Fruit fly (Drosophila melanogaster) whole organism, wandering third instar larva: Measurements from ENCODE around the gene Tango1.

ENCODE experiments used
- Abd-B ChIP-seq: fragments of >200 bp; optimal IDR thresholded peaks from 2 replicates; lab custom pipeline; 2017; ENCODE audit warnings: missing biosample characterization, missing genetic modification characterization
- CG32264 ChIP-seq: fragments of 200-800 bp; sonication (Bioruptor generic); optimal IDR thresholded peaks from 2 replicates; lab custom pipeline; 2016; ENCODE audit warnings: missing biosample characterization, missing genetic modification characterization
- CG9705 ChIP-seq: fragments of 200-800 bp; sonication (Bioruptor generic); optimal IDR thresholded peaks from 2 replicates; lab custom pipeline; 2018; ENCODE audit warnings: missing biosample characterization, mild to moderate bottlenecking, missing genetic modification characterization
- Dif ChIP-seq: fragments of 200-275, 200-300 bp; sonication (Bioruptor generic); optimal IDR thresholded peaks from 2 replicates; lab custom pipeline; 2018; ENCODE audit warnings: missing biosample characterization, missing genetic modification characterization; ENCODE audit not compliant: partially characterized antibody
- HLH106 ChIP-seq: fragments of 200-800 bp; optimal IDR thresholded peaks from 3 replicates; lab custom pipeline; 2019; ENCODE audit warnings: missing biosample characterization, mild to moderate bottlenecking, missing genetic modification characterization, moderate library complexity
- Hnf4 ChIP-seq: fragments of 200-800 bp; sonication (Bioruptor generic); optimal IDR thresholded peaks from 2 replicates; lab custom pipeline; 2016; ENCODE audit warnings: missing biosample characterization, mild to moderate bottlenecking, missing genetic modification characterization
- Hr83 ChIP-seq: fragments of 200-300 bp; sonication (Bioruptor generic); optimal IDR thresholded peaks from 2 replicates; lab custom pipeline; 2016; ENCODE audit warnings: missing biosample characterization, mild to moderate bottlenecking, missing genetic modification characterization, moderate library complexity; ENCODE audit not compliant: poor library complexity, severe bottlenecking
- Jra ChIP-seq: sonication (Bioruptor generic); optimal IDR thresholded peaks from 2 replicates; lab custom pipeline; 2016; ENCODE audit warnings: missing biosample characterization, missing genetic modification characterization
- Mio ChIP-seq: sonication (Bioruptor generic); optimal IDR thresholded peaks from 2 replicates; lab custom pipeline; 2016; ENCODE audit warnings: missing biosample characterization, missing genetic modification characterization
- Myc ChIP-seq: fragments of >200 bp; optimal IDR thresholded peaks from 2 replicates; lab custom pipeline; 2017
- OdsH ChIP-seq: fragments of 200-800 bp; sonication (Bioruptor generic); optimal IDR thresholded peaks from 2 replicates; lab custom pipeline; 2016; ENCODE audit warnings: missing biosample characterization, mild to moderate bottlenecking, missing genetic modification characterization
- Rel ChIP-seq, 2 experiments: fragments of 200-800 bp; sonication (Bioruptor generic) in 1 of 2; optimal IDR thresholded peaks; 2 replicates in 1 of 2; 3 replicates in 1 of 2; lab custom pipeline; 2016 to 2019; ENCODE audit warnings: mild to moderate bottlenecking in 2 of 2, missing biosample characterization in 2 of 2, missing genetic modification characterization in 2 of 2, moderate library complexity in 1 of 2
- Sp1 ChIP-seq: fragments of 200-800 bp; sonication (Bioruptor generic); optimal IDR thresholded peaks from 3 replicates; lab custom pipeline; 2019; ENCODE audit warnings: missing biosample characterization, mild to moderate bottlenecking, missing genetic modification characterization, moderate library complexity
- Vsx2 ChIP-seq: fragments of 200-300, 225-300 bp; sonication (Bioruptor generic); optimal IDR thresholded peaks from 2 replicates; lab custom pipeline; 2018; ENCODE audit warnings: missing biosample characterization, missing genetic modification characterization; ENCODE audit not compliant: partially characterized antibody
- br ChIP-seq: fragments of 200-800 bp; sonication (Bioruptor generic); optimal IDR thresholded peaks from 2 replicates; lab custom pipeline; 2016; ENCODE audit warnings: missing biosample characterization, missing genetic modification characterization
- brk ChIP-seq: fragments of 200-800 bp; sonication (Bioruptor generic); optimal IDR thresholded peaks from 2 replicates; lab custom pipeline; 2016; ENCODE audit warnings: missing biosample characterization, mild to moderate bottlenecking, missing genetic modification characterization
- dmrt93B ChIP-seq: fragments of 200-800 bp; sonication (Bioruptor generic); optimal IDR thresholded peaks from 2 replicates; lab custom pipeline; 2018; ENCODE audit warnings: missing biosample characterization, mild to moderate bottlenecking, missing genetic modification characterization
- dsf ChIP-seq: sonication (Bioruptor generic); optimal IDR thresholded peaks from 2 replicates; lab custom pipeline; 2016; ENCODE audit warnings: missing biosample characterization, missing genetic modification characterization, borderline replicate concordance
- ey ChIP-seq: fragments of 200-800 bp; sonication (Bioruptor generic); optimal IDR thresholded peaks from 2 replicates; lab custom pipeline; 2016; ENCODE audit warnings: missing biosample characterization, missing genetic modification characterization
- foxo ChIP-seq, 2 experiments: fragments of 200-800 bp; sonication (Bioruptor generic); optimal IDR thresholded peaks; 2 replicates in 1 of 2; 3 replicates in 1 of 2; lab custom pipeline; 2016 to 2017; ENCODE audit warnings: missing biosample characterization in 2 of 2, missing genetic modification characterization in 2 of 2
- fru ChIP-seq: fragments of 200-800 bp; sonication (Bioruptor generic); optimal IDR thresholded peaks from 3 replicates; lab custom pipeline; 2016; ENCODE audit warnings: missing biosample characterization, mild to moderate bottlenecking, missing genetic modification characterization
- h ChIP-seq: fragments of 200-800 bp; sonication (Bioruptor generic); optimal IDR thresholded peaks from 3 replicates; lab custom pipeline; 2016; ENCODE audit warnings: missing biosample characterization, mild to moderate bottlenecking, missing genetic modification characterization
- lola ChIP-seq: fragments of >200 bp; optimal IDR thresholded peaks from 2 replicates; lab custom pipeline; 2017; ENCODE audit warnings: missing biosample characterization, missing genetic modification characterization
- pan ChIP-seq: fragments of >200 bp; optimal IDR thresholded peaks from 2 replicates; lab custom pipeline; 2017
- psq ChIP-seq: fragments of 200-800 bp; sonication (Bioruptor generic); optimal IDR thresholded peaks from 3 replicates; lab custom pipeline; 2017; ENCODE audit warnings: missing biosample characterization, mild to moderate bottlenecking, missing genetic modification characterization, moderate library complexity
- rgr ChIP-seq: fragments of 200-800 bp; sonication (Bioruptor generic); optimal IDR thresholded peaks from 3 replicates; lab custom pipeline; 2016; ENCODE audit warnings: missing biosample characterization, mild to moderate bottlenecking, missing genetic modification characterization
- sv ChIP-seq: fragments of 200-800 bp; sonication (Bioruptor generic); optimal IDR thresholded peaks from 3 replicates; lab custom pipeline; 2016; ENCODE audit warnings: missing biosample characterization, missing genetic modification characterization
- tai ChIP-seq: sonication (Bioruptor generic); optimal IDR thresholded peaks from 2 replicates; lab custom pipeline; 2016; ENCODE audit warnings: missing biosample characterization, missing genetic modification characterization

Gene Tango1

dm6 chr2L:6656264-6656676 is 7.1 kb downstream of the Tango1 start, which contains the start of gene CG31633:
TSS of gene CG31633 (minus strand) at chr2L:6656321.
- TF ChIP-seq brk (GFP tag; lab: Kevin White, UChicago) (no peak), dmrt93B (no peak), Mio (no peak), psq (GFP tag; lab: Kevin White, UChicago) (no peak), sv (no peak), foxo (GFP tag; optimal IDR thresholded peaks at IDR 0.05; lab: Kevin White, UChicago) (no peak), h (GFP tag; lab: Kevin White, UChicago) (no peak), tai (no peak), pan (lab: Kevin White, UChicago) (no peak), CG32264 (GFP tag; lab: Kevin White, UChicago) (no peak), CG9705 (no peak), Rel (GFP tag; optimal IDR thresholded peaks at IDR 0.05; lab: Kevin White, UChicago) (no peak), Rel (tag; optimal IDR thresholded peaks at IDR 0.05; lab: Kevin White, UChicago) (no peak), rgr (no peak), Jra (GFP tag; lab: Kevin White, UChicago) (no peak), br (no peak)

dm6 chr2L:6657969-6658748 is 9.0 kb downstream of the Tango1 start, which contains the start of the genes CG31636 and Ube4A:
TSS of gene CG31636 (minus strand) at chr2L:6658152.
TSS of gene Ube4A (plus strand) at chr2L:6658517.
- TF ChIP-seq Rel (GFP tag; optimal IDR thresholded peaks at IDR 0.05; lab: Kevin White, UChicago) (no peak), Rel (tag; optimal IDR thresholded peaks at IDR 0.05; lab: Kevin White, UChicago) (peak; percentile 51), Vsx2 (GFP tag; lab: Kevin White, UChicago) (peak; percentile 64), Jra (GFP tag; lab: Kevin White, UChicago) (no peak)
- TF ChIP-seq, all 38 proteins: peak for 2

DNA sequence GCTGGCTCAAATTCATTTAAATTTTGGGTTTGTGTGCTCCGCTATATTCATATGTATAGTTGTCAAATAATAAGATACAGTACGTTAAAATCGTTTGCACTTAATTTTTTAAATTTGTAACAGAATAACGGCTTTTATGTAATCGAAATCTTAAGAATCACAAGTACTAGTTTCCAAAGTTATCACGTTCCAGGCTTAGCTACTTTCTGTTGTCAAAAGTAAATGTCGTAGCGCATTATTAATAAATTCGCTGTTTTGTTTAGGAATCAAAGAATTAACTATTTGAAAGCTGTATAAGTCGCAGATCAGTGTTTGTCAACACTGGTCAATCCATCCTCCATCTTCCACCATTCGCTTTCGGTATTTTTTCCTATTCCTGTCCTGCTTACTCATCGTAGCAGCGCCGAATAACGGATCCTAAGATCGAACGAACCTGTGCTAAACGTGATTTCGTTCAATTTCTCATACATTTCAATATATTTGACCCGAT is 14.4 kb downstream of the Tango1 start, which contains the start of the genes CG13771, CG34310 and cup:
Gene CG13771 (minus strand): TSS at position 51 of the 490 bp plus-strand sequence.
Gene CG34310 (plus strand): TSS at position 103 of the 490 bp plus-strand sequence.
Gene cup (plus strand): TSS at position 103 of the 490 bp plus-strand sequence.
- no peak for TF ChIP-seq Hnf4 (GFP tag; lab: Kevin White, UChicago)
- TF ChIP-seq CG32264 (GFP tag; lab: Kevin White, UChicago), result no peak
- TF ChIP-seq psq (GFP tag; lab: Kevin White, UChicago), result peak; percentile 41
- no peak for TF ChIP-seq Dif (GFP tag; lab: Kevin White, UChicago)
- no peak for TF ChIP-seq Rel (GFP tag; optimal IDR thresholded peaks at IDR 0.05; lab: Kevin White, UChicago)
- no peak for TF ChIP-seq Rel (tag; optimal IDR thresholded peaks at IDR 0.05; lab: Kevin White, UChicago)
- TF ChIP-seq lola, result no peak
- no peak for TF ChIP-seq pan (lab: Kevin White, UChicago)
- TF ChIP-seq Abd-B (GFP tag; lab: Kevin White, UChicago), result no peak

DNA sequence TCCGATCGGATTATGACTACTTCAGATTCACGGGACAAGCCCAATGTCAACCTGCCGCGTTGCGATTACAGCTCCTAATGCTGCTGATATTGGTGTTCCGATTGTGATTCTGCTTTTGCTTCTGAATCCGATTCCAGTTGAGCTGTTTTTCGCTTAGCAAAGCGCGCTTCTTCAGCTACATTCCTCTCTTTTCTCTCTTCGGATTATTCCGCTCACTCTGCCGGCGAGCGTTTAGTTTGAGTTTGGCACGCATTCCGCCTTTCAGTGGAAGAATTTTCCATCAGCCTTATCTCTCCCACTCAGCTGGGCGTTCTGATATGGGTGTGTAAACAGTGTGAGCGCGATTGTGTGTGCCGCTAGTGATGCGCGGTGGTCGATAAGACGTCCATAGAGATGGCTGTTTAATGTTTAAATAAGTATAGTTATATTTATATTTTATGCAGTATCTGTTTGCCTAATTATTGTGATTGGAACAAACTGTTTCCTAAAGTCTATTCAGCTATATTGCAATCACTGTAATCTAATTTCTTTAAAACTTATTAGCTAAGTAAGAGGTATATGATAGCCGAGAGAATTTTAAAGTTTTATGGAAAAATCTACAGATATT is 18.6 kb downstream of the Tango1 start, which contains the start of gene Galt:
Gene Galt (minus strand): TSS at position 315 of the 607 bp plus-strand sequence.
- TF ChIP-seq CG32264 (GFP tag; lab: Kevin White, UChicago), result no peak
- peak; percentile 55 for TF ChIP-seq Hr83 (GFP tag; lab: Kevin White, UChicago)
- peak; percentile 35 for TF ChIP-seq rgr
- peak; percentile 52 for TF ChIP-seq OdsH (GFP tag; lab: Kevin White, UChicago)
- peak; percentile 64 for TF ChIP-seq h (GFP tag; lab: Kevin White, UChicago)
- peak; percentile 58 for TF ChIP-seq fru (GFP tag; lab: Kevin White, UChicago)
- no peak for TF ChIP-seq Hnf4 (GFP tag; lab: Kevin White, UChicago)
- TF ChIP-seq dsf (GFP tag; lab: Kevin White, UChicago), result no peak
- TF ChIP-seq Sp1, result peak; percentile 27
- TF ChIP-seq br, result peak; percentile 18
- peak; percentile 70 for TF ChIP-seq Dif (GFP tag; lab: Kevin White, UChicago)
- TF ChIP-seq psq (GFP tag; lab: Kevin White, UChicago), result peak; percentile 36
- TF ChIP-seq foxo (GFP tag; optimal IDR thresholded peaks at IDR 0.05; lab: Kevin White, UChicago), result peak in 1 of 2 experiments; percentile 56
- TF ChIP-seq Mio, result no peak
- TF ChIP-seq Rel (GFP tag; optimal IDR thresholded peaks at IDR 0.05; lab: Kevin White, UChicago), result no peak
- TF ChIP-seq Rel (tag; optimal IDR thresholded peaks at IDR 0.05; lab: Kevin White, UChicago), result peak; percentile 29
- peak; percentile 53 for TF ChIP-seq Myc (lab: Kevin White, UChicago)
- peak; percentile 4 for TF ChIP-seq CG9705
- TF ChIP-seq HLH106 (tag; lab: Kevin White, UChicago), result peak; percentile 51
- TF ChIP-seq ey, result peak; percentile 29
